Worm (Caenorhabditis elegans): Measurements from ENCODE around the gene ZK822.10.

Gene ZK822.10

ce11 chrIV:11893336-11893735 lies 23.6 kb upstream of the ZK822.10 start:
- TF ChIP-seq tab-1 (GFP tag; IDR thresholded peaks at IDR 0.05) (no peak), ztf-23 (GFP tag; IDR thresholded peaks at IDR 0.05) (no peak), ref-1 (GFP tag; conservative IDR thresholded peaks at IDR 0.05) (no peak), flt-1 (GFP tag; IDR thresholded peaks at IDR 0.05) (no peak), T22C8.4 (GFP tag; IDR thresholded peaks at IDR 0.05) (no peak), cog-1 (tag; optimal IDR thresholded peaks at IDR 0.05) (no peak), ztf-29 (GFP tag; IDR thresholded peaks at IDR 0.05) (no peak), med-1 (GFP tag; optimal IDR thresholded peaks at IDR 0.05; ENCODE audit: insufficient read depth) (no peak), klf-2 (GFP tag; conservative IDR thresholded peaks at IDR 0.05) (no peak)

ce11 chrIV:11897710-11898109 lies 19.2 kb upstream of the ZK822.10 start:
- no peak for TF ChIP-seq ref-1 (GFP tag; conservative IDR thresholded peaks at IDR 0.05)
- TF ChIP-seq ztf-23 (GFP tag; IDR thresholded peaks at IDR 0.05): no peak
- no peak for TF ChIP-seq tab-1 (GFP tag; IDR thresholded peaks at IDR 0.05)
- no peak for TF ChIP-seq cog-1 (tag; optimal IDR thresholded peaks at IDR 0.05)
- no peak for TF ChIP-seq med-1 (GFP tag; optimal IDR thresholded peaks at IDR 0.05; ENCODE audit: insufficient read depth)
- no peak for TF ChIP-seq T22C8.4 (GFP tag; IDR thresholded peaks at IDR 0.05)
- TF ChIP-seq klf-2 (GFP tag; conservative IDR thresholded peaks at IDR 0.05): no peak
- TF ChIP-seq flt-1 (GFP tag; IDR thresholded peaks at IDR 0.05): no peak
- TF ChIP-seq ztf-29 (GFP tag; IDR thresholded peaks at IDR 0.05): no peak

ce11 chrIV:11899358-11899757 lies 17.6 kb upstream of the ZK822.10 start, which contains the start of gene nhr-43:
nhr-43 (plus strand) TSS chrIV:11899590.
- no peak for TF ChIP-seq ref-1 (GFP tag; conservative IDR thresholded peaks at IDR 0.05)
- TF ChIP-seq cog-1 (tag; optimal IDR thresholded peaks at IDR 0.05): no peak
- no peak for TF ChIP-seq med-1 (GFP tag; optimal IDR thresholded peaks at IDR 0.05; ENCODE audit: insufficient read depth)
- TF ChIP-seq ztf-23 (GFP tag; IDR thresholded peaks at IDR 0.05): no peak
- no peak for TF ChIP-seq T22C8.4 (GFP tag; IDR thresholded peaks at IDR 0.05)
- no peak for TF ChIP-seq tab-1 (GFP tag; IDR thresholded peaks at IDR 0.05)
- TF ChIP-seq ztf-29 (GFP tag; IDR thresholded peaks at IDR 0.05): no peak
- no peak for TF ChIP-seq flt-1 (GFP tag; IDR thresholded peaks at IDR 0.05)
- TF ChIP-seq klf-2 (GFP tag; conservative IDR thresholded peaks at IDR 0.05): no peak

ce11 chrIV:11900399-11900798 lies 16.5 kb upstream of the ZK822.10 start:
- no peak for TF ChIP-seq tab-1 (GFP tag; IDR thresholded peaks at IDR 0.05)
- no peak for TF ChIP-seq ztf-23 (GFP tag; IDR thresholded peaks at IDR 0.05)
- TF ChIP-seq ztf-29 (GFP tag; IDR thresholded peaks at IDR 0.05): no peak
- TF ChIP-seq flt-1 (GFP tag; IDR thresholded peaks at IDR 0.05): no peak

ce11 chrIV:11901215-11901614 lies 15.7 kb upstream of the ZK822.10 start:
- TF ChIP-seq klf-2 (GFP tag; conservative IDR thresholded peaks at IDR 0.05): no peak
- TF ChIP-seq ref-1 (GFP tag; conservative IDR thresholded peaks at IDR 0.05): no peak
- TF ChIP-seq tab-1 (GFP tag; IDR thresholded peaks at IDR 0.05): no peak
- no peak for TF ChIP-seq cog-1 (tag; optimal IDR thresholded peaks at IDR 0.05)
- no peak for TF ChIP-seq med-1 (GFP tag; optimal IDR thresholded peaks at IDR 0.05; ENCODE audit: insufficient read depth)
- no peak for TF ChIP-seq T22C8.4 (GFP tag; IDR thresholded peaks at IDR 0.05)
- no peak for TF ChIP-seq ztf-29 (GFP tag; IDR thresholded peaks at IDR 0.05)
- no peak for TF ChIP-seq flt-1 (GFP tag; IDR thresholded peaks at IDR 0.05)
- TF ChIP-seq ztf-23 (GFP tag; IDR thresholded peaks at IDR 0.05): no peak

- TF ChIP-seq T22C8.4 (GFP tag; IDR thresholded peaks at IDR 0.05): no peak
- TF ChIP-seq med-1 (GFP tag; optimal IDR thresholded peaks at IDR 0.05; ENCODE audit: insufficient read depth): no peak
- no peak for TF ChIP-seq ref-1 (GFP tag; conservative IDR thresholded peaks at IDR 0.05)
- no peak for TF ChIP-seq flt-1 (GFP tag; IDR thresholded peaks at IDR 0.05)
- TF ChIP-seq tab-1 (GFP tag; IDR thresholded peaks at IDR 0.05): no peak
- no peak for TF ChIP-seq klf-2 (GFP tag; conservative IDR thresholded peaks at IDR 0.05)
- TF ChIP-seq ztf-29 (GFP tag; IDR thresholded peaks at IDR 0.05): no peak
- no peak for TF ChIP-seq ztf-23 (GFP tag; IDR thresholded peaks at IDR 0.05)
- TF ChIP-seq cog-1 (tag; optimal IDR thresholded peaks at IDR 0.05): no peak
These were observed 14.1 kb upstream of the ZK822.10 start for ce11 chrIV:11902832-11903231.

ce11 chrIV:11903676-11904075 lies 13.3 kb upstream of the ZK822.10 start:
- TF ChIP-seq cog-1 (tag; optimal IDR thresholded peaks at IDR 0.05) (no peak), flt-1 (GFP tag; IDR thresholded peaks at IDR 0.05) (no peak), ztf-23 (GFP tag; IDR thresholded peaks at IDR 0.05) (no peak), ztf-29 (GFP tag; IDR thresholded peaks at IDR 0.05) (no peak), ref-1 (GFP tag; conservative IDR thresholded peaks at IDR 0.05) (no peak), med-1 (GFP tag; optimal IDR thresholded peaks at IDR 0.05; ENCODE audit: insufficient read depth) (no peak), T22C8.4 (GFP tag; IDR thresholded peaks at IDR 0.05) (no peak), klf-2 (GFP tag; conservative IDR thresholded peaks at IDR 0.05) (no peak), tab-1 (GFP tag; IDR thresholded peaks at IDR 0.05) (no peak)

ce11 chrIV:11908733-11909132 lies 8.2 kb upstream of the ZK822.10 start:
- no peak for TF ChIP-seq T22C8.4 (GFP tag; IDR thresholded peaks at IDR 0.05)
- TF ChIP-seq flt-1 (GFP tag; IDR thresholded peaks at IDR 0.05): no peak
- TF ChIP-seq med-1 (GFP tag; optimal IDR thresholded peaks at IDR 0.05; ENCODE audit: insufficient read depth): no peak
- TF ChIP-seq ref-1 (GFP tag; conservative IDR thresholded peaks at IDR 0.05): no peak
- no peak for TF ChIP-seq cog-1 (tag; optimal IDR thresholded peaks at IDR 0.05)
- TF ChIP-seq tab-1 (GFP tag; IDR thresholded peaks at IDR 0.05): no peak
- no peak for TF ChIP-seq klf-2 (GFP tag; conservative IDR thresholded peaks at IDR 0.05)
- TF ChIP-seq ztf-23 (GFP tag; IDR thresholded peaks at IDR 0.05): no peak
- no peak for TF ChIP-seq ztf-29 (GFP tag; IDR thresholded peaks at IDR 0.05)

- TF ChIP-seq flt-1 (GFP tag; IDR thresholded peaks at IDR 0.05) (no peak), T22C8.4 (GFP tag; IDR thresholded peaks at IDR 0.05) (no peak), ref-1 (GFP tag; conservative IDR thresholded peaks at IDR 0.05) (no peak), tab-1 (GFP tag; IDR thresholded peaks at IDR 0.05) (no peak), med-1 (GFP tag; optimal IDR thresholded peaks at IDR 0.05; ENCODE audit: insufficient read depth) (no peak), ztf-29 (GFP tag; IDR thresholded peaks at IDR 0.05) (no peak)
These were observed 5.2 kb upstream of the ZK822.10 start, which contains the start of gene VZK822L.2 for ce11 chrIV:11911723-11912122. VZK822L.2 (plus strand) TSS chrIV:11912023.

ce11 chrIV:11913295-11913940 lies 3.5 kb upstream of the ZK822.10 start:
- TF ChIP-seq T22C8.4 (GFP tag; IDR thresholded peaks at IDR 0.05) (no peak), flt-1 (GFP tag; IDR thresholded peaks at IDR 0.05) (no peak), cog-1 (tag; optimal IDR thresholded peaks at IDR 0.05) (no peak), med-1 (GFP tag; optimal IDR thresholded peaks at IDR 0.05; ENCODE audit: insufficient read depth) (no peak), ref-1 (GFP tag; conservative IDR thresholded peaks at IDR 0.05) (no peak), tab-1 (GFP tag; IDR thresholded peaks at IDR 0.05) (no peak), ztf-29 (GFP tag; IDR thresholded peaks at IDR 0.05) (no peak), ztf-23 (GFP tag; IDR thresholded peaks at IDR 0.05) (no peak), klf-2 (GFP tag; conservative IDR thresholded peaks at IDR 0.05) (no peak)
